Worm (Caenorhabditis elegans) whole organism, L4/young adult: Measurements from ENCODE around the gene suf-1.

Source experiments
- W03F9.2 ChIP-seq: fragments of 150-350 bp; optimal IDR thresholded peaks from 2 replicates; lab custom pipeline; 2014; ENCODE audit warnings: missing biosample characterization, missing genetic modification characterization
- dao-5 ChIP-seq: sonication (generic microtip); optimal IDR thresholded peaks from 2 replicates; lab custom pipeline; 2016; ENCODE audit warnings: missing genotype, missing genetic modification characterization, moderate library complexity, missing compliant biosample characterization
- him-1 ChIP-seq: sonication (generic microtip); optimal IDR thresholded peaks from 2 replicates; lab custom pipeline; 2016; ENCODE audit warnings: missing genotype, missing genetic modification reagents, missing genetic modification characterization, missing compliant biosample characterization

DNA sequence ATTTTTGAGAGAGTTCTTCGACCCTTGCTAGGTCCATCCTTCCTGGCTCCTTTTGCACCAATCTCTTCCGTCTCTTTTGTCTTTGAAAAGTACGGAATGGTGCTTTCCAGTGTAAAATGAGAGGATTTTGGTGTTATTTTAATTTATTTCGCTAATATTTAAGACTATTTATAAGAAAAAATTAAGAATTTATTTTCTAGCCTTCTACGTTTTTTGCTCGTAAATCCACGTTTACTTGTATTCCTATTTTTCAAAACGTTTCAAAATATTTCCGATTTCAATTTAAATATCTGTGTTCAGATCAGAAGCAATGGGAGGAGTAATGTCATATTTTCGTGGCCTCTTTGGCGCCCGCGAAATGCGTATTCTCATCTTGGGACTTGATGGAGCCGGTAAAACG is 21.9 kb upstream of the suf-1 start, which contains the start of gene arl-1:
- TF ChIP-seq him-1 (tag; lab: Kevin White, UChicago) = no peak
- TF ChIP-seq dao-5 (tag; lab: Kevin White, UChicago) = no peak
- no peak for TF ChIP-seq W03F9.2
